Fruit fly (Drosophila melanogaster): ENCODE data around the gene Ect3.

The Ect3 gene

dm6 chr3R:11974631-11975030 is 24.4 kb upstream of the Ect3 start, which contains the start of gene Tango9 (continued):
- peak; percentile 67 for TF ChIP-seq CG3919 (GFP tag; optimal IDR thresholded peaks at IDR 0.05)
- TF ChIP-seq Ets21C (GFP tag; optimal IDR thresholded peaks at IDR 0.05) = no peak
- peak; percentile 38 for TF ChIP-seq CG7368 (GFP tag; optimal IDR thresholded peaks at IDR 0.05)
- no peak for TF ChIP-seq CG8319 (GFP tag; optimal IDR thresholded peaks at IDR 0.05)
- peak; percentile 76 for TF ChIP-seq Eip78C (GFP tag)
- TF ChIP-seq CG32006 (GFP tag; optimal IDR thresholded peaks at IDR 0.05) = no peak
- TF ChIP-seq svp (GFP tag) = peak; percentile 84
- peak; percentile 6 for TF ChIP-seq Hr4 (GFP tag; optimal IDR thresholded peaks at IDR 0.05)
- peak; percentile 12 for TF ChIP-seq CG8632 (GFP tag; optimal IDR thresholded peaks at IDR 0.05)
- no peak for TF ChIP-seq CG8119 (GFP tag; IDR thresholded peaks at IDR 0.05)
- no peak for TF ChIP-seq Sox15 (GFP tag; optimal IDR thresholded peaks at IDR 0.05)
- TF ChIP-seq achi (GFP tag; optimal IDR thresholded peaks at IDR 0.05) = peak; percentile 20
- TF ChIP-seq CG6808 (GFP tag; optimal IDR thresholded peaks at IDR 0.05) = peak; percentile 25
- no peak for TF ChIP-seq CG4318 (GFP tag; optimal IDR thresholded peaks at IDR 0.05)
- TF ChIP-seq CG10669 (GFP tag; optimal IDR thresholded peaks at IDR 0.05) = peak; percentile 1
- peak; percentile 31 for TF ChIP-seq pdm3 (GFP tag; optimal IDR thresholded peaks at IDR 0.05)
- no peak for TF ChIP-seq Eip93F (GFP tag; optimal IDR thresholded peaks at IDR 0.05)
- TF ChIP-seq CG15336 (GFP tag; IDR thresholded peaks at IDR 0.05) = 0 out of 2 replicates have a peak, but pooled peaks have one; percentile 25
- TF ChIP-seq lz (GFP tag; optimal IDR thresholded peaks at IDR 0.05) = peak; percentile 56
- no peak for TF ChIP-seq Smox (GFP tag; optimal IDR thresholded peaks at IDR 0.05)
- TF ChIP-seq acj6 (GFP tag; optimal IDR thresholded peaks at IDR 0.05) = peak; percentile 33
- peak; percentile 80 for TF ChIP-seq Sox14 (GFP tag; optimal IDR thresholded peaks at IDR 0.05)
- TF ChIP-seq CG6276 (GFP tag; optimal IDR thresholded peaks at IDR 0.05) = no peak
- TF ChIP-seq cyc (GFP tag; optimal IDR thresholded peaks at IDR 0.05) = peak; percentile 63
- no peak for TF ChIP-seq CG9139 (GFP tag; optimal IDR thresholded peaks at IDR 0.05)
- TF ChIP-seq Ets96B (tag; optimal IDR thresholded peaks at IDR 0.05) = peak; percentile 47
- no peak for TF ChIP-seq fd59A (GFP tag; optimal IDR thresholded peaks at IDR 0.05)
- TF ChIP-seq Gug (GFP tag; IDR thresholded peaks at IDR 0.05) = no peak
- TF ChIP-seq Hr39 (GFP tag; optimal IDR thresholded peaks at IDR 0.05) = peak; percentile 60
- no peak for TF ChIP-seq Lpt (GFP tag; optimal IDR thresholded peaks at IDR 0.05)
- TF ChIP-seq topi (GFP tag; optimal IDR thresholded peaks at IDR 0.05) = peak; percentile 55

DNA sequence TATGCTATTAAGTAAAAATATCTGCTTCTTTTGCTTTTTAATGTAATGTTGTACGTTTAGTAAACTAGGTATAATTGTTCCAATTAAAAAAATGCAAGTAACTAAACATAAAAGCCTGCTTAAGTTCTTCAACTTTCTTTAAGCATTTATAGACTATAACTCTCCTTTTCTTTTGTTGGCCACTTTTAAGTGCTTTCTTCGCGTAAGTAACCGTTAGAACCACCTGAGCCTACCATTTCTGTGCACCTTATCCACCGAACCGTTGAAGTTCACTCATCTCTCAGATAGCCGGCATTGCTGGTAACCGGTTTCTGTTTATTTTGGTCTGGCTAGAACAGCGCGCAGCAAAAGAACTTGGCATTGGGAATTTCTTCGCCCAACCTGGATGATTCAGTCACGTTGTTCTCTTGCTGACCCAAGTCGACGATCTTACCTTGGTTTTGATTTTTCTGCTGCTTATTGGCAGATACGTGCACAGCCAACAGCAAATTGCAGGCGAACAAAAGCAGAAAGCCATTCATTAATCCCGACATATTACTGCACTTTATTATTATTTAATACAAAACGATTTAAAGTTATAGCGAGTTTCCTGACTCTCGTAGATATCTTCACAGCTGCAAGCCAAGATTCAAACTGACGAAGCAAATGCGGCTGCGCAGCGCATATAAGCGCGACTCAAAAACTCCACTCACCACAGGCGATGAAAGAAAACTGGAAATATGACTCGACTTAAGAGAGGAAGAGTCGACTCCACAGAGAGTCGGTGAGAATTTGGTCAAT is 22.3 kb upstream of the Ect3 start, which contains the start of gene CG10005:
CG10005 (minus strand) TSS at position 642 of the 780 bp plus-strand sequence.
- no peak for TF ChIP-seq OdsH (GFP tag; optimal IDR thresholded peaks at IDR 0.05)
- no peak for TF ChIP-seq salr (GFP tag; optimal IDR thresholded peaks at IDR 0.05)
- TF ChIP-seq Met (GFP tag; optimal IDR thresholded peaks at IDR 0.05) = no peak
- no peak for TF ChIP-seq dac (GFP tag; optimal IDR thresholded peaks at IDR 0.05)
- peak; percentile 15 for TF ChIP-seq dsx (GFP tag; optimal IDR thresholded peaks at IDR 0.05; ENCODE audit: poor library complexity, severe bottlenecking)
- peak; percentile 67 for TF ChIP-seq vri (GFP tag; optimal IDR thresholded peaks at IDR 0.05)
- TF ChIP-seq CG6854 (GFP tag; optimal IDR thresholded peaks at IDR 0.05) = peak; percentile 57
- no peak for TF ChIP-seq Ets96B (tag; optimal IDR thresholded peaks at IDR 0.05)
- no peak for TF ChIP-seq Eip93F (GFP tag; optimal IDR thresholded peaks at IDR 0.05)
- no peak for TF ChIP-seq CG31627 (GFP tag; optimal IDR thresholded peaks at IDR 0.05)
- TF ChIP-seq CG6163 (GFP tag; IDR thresholded peaks at IDR 0.05) = no peak
- peak; percentile 22 to 59 for TF ChIP-seq ss (GFP tag; optimal IDR thresholded peaks at IDR 0.05)
- peak; percentile 59 for TF ChIP-seq CG9139 (GFP tag; optimal IDR thresholded peaks at IDR 0.05)
- TF ChIP-seq Hr39 (GFP tag; optimal IDR thresholded peaks at IDR 0.05) = no peak
- no peak for TF ChIP-seq Sox15 (GFP tag; optimal IDR thresholded peaks at IDR 0.05)
- peak; percentile 77 for TF ChIP-seq Eip78C (GFP tag)
- no peak for TF ChIP-seq CG15336 (GFP tag; IDR thresholded peaks at IDR 0.05)
- no peak for TF ChIP-seq fd59A (GFP tag; optimal IDR thresholded peaks at IDR 0.05)
- TF ChIP-seq Smox (GFP tag; optimal IDR thresholded peaks at IDR 0.05) = no peak
- peak; percentile 27 for TF ChIP-seq fd85E (GFP tag; optimal IDR thresholded peaks at IDR 0.05)
- no peak for TF ChIP-seq CG3032 (tag; optimal IDR thresholded peaks at IDR 0.05)
- TF ChIP-seq topi (GFP tag; optimal IDR thresholded peaks at IDR 0.05) = peak; percentile 4
- TF ChIP-seq CG7368 (GFP tag; optimal IDR thresholded peaks at IDR 0.05) = no peak
- TF ChIP-seq esn (GFP tag; optimal IDR thresholded peaks at IDR 0.05) = no peak
- TF ChIP-seq achi (GFP tag; optimal IDR thresholded peaks at IDR 0.05) = no peak
- no peak for TF ChIP-seq CG11762 (GFP tag; optimal IDR thresholded peaks at IDR 0.05; ENCODE audit: insufficient read depth)
- TF ChIP-seq CG6808 (GFP tag; optimal IDR thresholded peaks at IDR 0.05) = no peak
- no peak for TF ChIP-seq CG11294 (GFP tag; IDR thresholded peaks at IDR 0.05)
- peak; percentile 49 for TF ChIP-seq Eip75B (GFP tag; optimal IDR thresholded peaks at IDR 0.05)
- TF ChIP-seq Hr38 (GFP tag; optimal IDR thresholded peaks at IDR 0.05) = no peak
- TF ChIP-seq Sox102F (GFP tag; optimal IDR thresholded peaks at IDR 0.05) = peak; percentile 27

Measured in whole organism, prepupa.